Worm (Caenorhabditis elegans) whole organism, L2 larva: ENCODE results near the gene F31B9.7.

Source experiments
- R02D3.7 ChIP-seq: fragments of 150-350 bp; optimal IDR thresholded peaks from 2 replicates; lab custom pipeline; 2014; ENCODE audit warnings: missing biosample characterization, missing genetic modification characterization
- elt-1 ChIP-seq: fragments of 150-350 bp; optimal IDR thresholded peaks from 2 replicates; lab custom pipeline; 2014; ENCODE audit warnings: missing biosample characterization, missing genetic modification characterization
- elt-3 ChIP-seq: sonication (generic microtip); optimal IDR thresholded peaks from 2 replicates; lab custom pipeline; 2017; ENCODE audit warnings: missing biosample characterization, missing genetic modification characterization
- fos-1 ChIP-seq: fragments of 150-350 bp; optimal IDR thresholded peaks from 2 replicates; lab custom pipeline; 2014; ENCODE audit warnings: missing biosample characterization, missing genetic modification characterization
- lin-11 ChIP-seq: fragments of 150-350 bp; sonication (generic microtip); optimal IDR thresholded peaks from 2 replicates; lab custom pipeline; 2014; ENCODE audit warnings: missing biosample characterization, missing genetic modification characterization, inconsistent platforms, mixed read lengths
- nhr-129 ChIP-seq: fragments of 150-350 bp; optimal IDR thresholded peaks from 2 replicates; lab custom pipeline; 2014; ENCODE audit warnings: missing biosample characterization, missing genetic modification characterization
- nhr-77 ChIP-seq: fragments of 150-350 bp; optimal IDR thresholded peaks from 2 replicates; lab custom pipeline; 2014; ENCODE audit warnings: missing biosample characterization, missing genetic modification characterization
- sma-9 ChIP-seq, 2 experiments: fragments of 150-350 bp in 1 of 2; sonication (generic microtip) in 1 of 2; optimal IDR thresholded peaks; 2 replicates each; lab custom pipeline; 2014 to 2016; ENCODE audit warnings: missing genetic modification characterization in 2 of 2, mild to moderate bottlenecking in 1 of 2, missing biosample characterization in 1 of 2, missing compliant biosample characterization in 1 of 2, missing genetic modification reagents in 1 of 2, moderate library complexity in 1 of 2
- unc-55 ChIP-seq: fragments of 150-350 bp; sonication (generic microtip); optimal IDR thresholded peaks from 3 replicates; lab custom pipeline; 2014; ENCODE audit warnings: missing biosample characterization, missing genetic modification reagents, missing genetic modification characterization
- unc-62 ChIP-seq: fragments of 150-350 bp; optimal IDR thresholded peaks from 2 replicates; lab custom pipeline; 2014; ENCODE audit warnings: missing biosample characterization, missing genetic modification reagents, missing genetic modification characterization
- zag-1 ChIP-seq: fragments of 150-350 bp; optimal IDR thresholded peaks from 2 replicates; lab custom pipeline; 2014; ENCODE audit warnings: missing biosample characterization, missing genetic modification characterization

DNA sequence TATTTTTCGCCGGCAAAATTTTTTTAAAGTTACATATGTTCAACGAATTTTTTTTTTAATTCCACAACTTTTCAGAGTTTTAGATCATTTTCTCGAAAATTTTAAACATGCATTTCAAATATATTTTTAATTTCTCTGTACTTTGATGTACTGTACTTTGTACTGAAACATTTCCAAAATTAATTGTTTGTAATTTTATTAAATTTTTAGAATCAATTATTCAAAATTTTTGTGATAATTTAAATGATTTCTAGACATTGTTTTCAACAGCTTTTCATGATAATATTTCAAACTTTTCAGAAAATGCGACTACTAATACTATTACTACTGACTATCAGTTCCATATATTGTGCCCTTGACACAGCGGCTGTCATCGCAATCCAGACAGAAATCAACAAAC, 24.2 kb downstream of the F31B9.7 start, which contains the start of gene mec-5:
- no peak for TF ChIP-seq unc-55 (GFP tag; lab: Kevin White, UChicago)
- TF ChIP-seq fos-1 = no peak
- TF ChIP-seq nhr-77 (tag; lab: Kevin White, UChicago) = no peak
- no peak for TF ChIP-seq elt-3 (tag; lab: Kevin White, UChicago)
- no peak for TF ChIP-seq lin-11 (tag; lab: Kevin White, UChicago)
- no peak for TF ChIP-seq unc-62 (GFP tag; lab: Kevin White, UChicago)
- TF ChIP-seq zag-1 (tag; lab: Kevin White, UChicago) = no peak
- no peak for TF ChIP-seq elt-1 (tag; lab: Kevin White, UChicago)
- no peak for TF ChIP-seq sma-9 (GFP tag; optimal IDR thresholded peaks at IDR 0.05; lab: Kevin White, UChicago)
- no peak for TF ChIP-seq sma-9 (tag; optimal IDR thresholded peaks at IDR 0.05; lab: Kevin White, UChicago)
- no peak for TF ChIP-seq nhr-129
- TF ChIP-seq R02D3.7 = no peak
